Worm (Caenorhabditis elegans) whole organism, early embryonic: Measurements from ENCODE around the gene ncx-5.

Experiments
- ama-1 ChIP-seq: fragments of 150-350 bp; optimal IDR thresholded peaks from 2 replicates; lab custom pipeline; 2014
- ceh-13 ChIP-seq: fragments of 200-800 bp; sonication (Bioruptor generic); optimal IDR thresholded peaks from 2 replicates; lab custom pipeline; 2018; ENCODE audit warnings: mild to moderate bottlenecking, missing genetic modification characterization, missing compliant biosample characterization
- ceh-36 ChIP-seq: sonication (generic microtip); optimal IDR thresholded peaks from 2 replicates; lab custom pipeline; 2016; ENCODE audit warnings: missing genetic modification characterization, inconsistent platforms, missing compliant biosample characterization
- hmbx-1 ChIP-seq: sonication (generic microtip); optimal IDR thresholded peaks from 2 replicates; lab custom pipeline; 2016; ENCODE audit warnings: mild to moderate bottlenecking, missing genetic modification characterization, missing compliant biosample characterization
- hmg-4 ChIP-seq: fragments of 200-800 bp; sonication (Bioruptor generic); optimal IDR thresholded peaks from 2 replicates; lab custom pipeline; 2018; ENCODE audit warnings: mild to moderate bottlenecking, missing genetic modification characterization, missing compliant biosample characterization
- hnd-1 ChIP-seq: sonication (generic microtip); optimal IDR thresholded peaks from 2 replicates; lab custom pipeline; 2016; ENCODE audit warnings: missing genetic modification characterization, missing compliant biosample characterization
- scrt-1 ChIP-seq: fragments of 200-800 bp; sonication (Bioruptor generic); IDR thresholded peaks from 2 replicates; pipeline ENCODE4 v1.3.6; 2022; ENCODE audit warnings: missing genetic modification characterization, missing compliant biosample characterization
- tbx-11 ChIP-seq: fragments of 200-800 bp; sonication (Bioruptor generic); IDR thresholded peaks from 2 replicates; pipeline ENCODE4 v1.3.6; 2022; ENCODE audit warnings: missing genetic modification characterization, missing compliant biosample characterization

DNA sequence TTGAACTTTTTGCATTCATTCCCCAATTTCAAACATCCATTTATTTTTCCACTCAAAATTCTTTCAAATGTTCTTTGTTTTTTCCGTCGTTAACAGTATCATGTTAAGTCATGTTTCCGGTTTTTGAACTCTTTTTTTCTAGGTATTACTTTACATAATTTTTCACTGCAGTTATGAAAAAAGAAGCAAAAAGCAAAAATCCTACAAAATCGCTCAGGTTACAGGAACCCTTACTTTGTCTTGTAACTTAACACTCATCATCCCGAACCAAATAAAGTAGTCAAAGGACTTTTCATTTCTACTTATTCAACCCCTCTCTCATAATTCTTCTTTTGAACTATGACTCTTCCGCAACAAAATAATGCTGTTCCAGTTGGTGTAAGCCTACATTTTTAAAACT, 1.5 kb upstream of the ncx-5 start, which contains the start of gene aqp-5:
- no peak for TF ChIP-seq hmbx-1 (tag; lab: Kevin White, UChicago)
- no peak for TF ChIP-seq ama-1 (lab: Kevin White, UChicago)
- no peak for TF ChIP-seq tbx-11 (GFP tag; lab: Robert Waterston, UW)
- TF ChIP-seq scrt-1 (GFP tag; lab: Robert Waterston, UW) = no peak
- TF ChIP-seq hnd-1 (tag; lab: Kevin White, UChicago) = no peak
- no peak for TF ChIP-seq hmg-4 (GFP tag; lab: Kevin White, UChicago)
- TF ChIP-seq ceh-13 (GFP tag; lab: Kevin White, UChicago) = no peak
- no peak for TF ChIP-seq ceh-36 (tag; lab: Kevin White, UChicago)
